Worm (Caenorhabditis elegans) whole organism, L4 larva: ENCODE results near the gene C18A11.3.

Source experiments
- ZK546.5 ChIP-seq, 2 experiments: sonication (generic microtip); optimal IDR thresholded peaks; 2 replicates each; lab custom pipeline; 2017; ENCODE audit warnings: missing biosample characterization in 2 of 2, missing genetic modification characterization in 2 of 2
- duxl-1 ChIP-seq: sonication (generic microtip); optimal IDR thresholded peaks from 2 replicates; lab custom pipeline; 2016; ENCODE audit warnings: mild to moderate bottlenecking, missing genetic modification characterization, moderate library complexity, missing compliant biosample characterization; ENCODE audit not compliant: poor library complexity
- pqm-1 ChIP-seq: sonication (generic microtip); optimal IDR thresholded peaks from 2 replicates; lab custom pipeline; 2017; ENCODE audit warnings: missing biosample characterization, missing genetic modification characterization

ce11 chrX:8110193-8110592, 49.3 kb downstream of the C18A11.3 start, which contains the start of gene K07E3.1:
- TF ChIP-seq pqm-1 (tag; lab: Kevin White, UChicago) (no peak), ZK546.5 (tag; optimal IDR thresholded peaks at IDR 0.05; lab: Kevin White, UChicago) (no peak), duxl-1 (tag; lab: Kevin White, UChicago) (no peak)
